Worm (Caenorhabditis elegans): Measurements from ENCODE around the gene madf-11.

DNA sequence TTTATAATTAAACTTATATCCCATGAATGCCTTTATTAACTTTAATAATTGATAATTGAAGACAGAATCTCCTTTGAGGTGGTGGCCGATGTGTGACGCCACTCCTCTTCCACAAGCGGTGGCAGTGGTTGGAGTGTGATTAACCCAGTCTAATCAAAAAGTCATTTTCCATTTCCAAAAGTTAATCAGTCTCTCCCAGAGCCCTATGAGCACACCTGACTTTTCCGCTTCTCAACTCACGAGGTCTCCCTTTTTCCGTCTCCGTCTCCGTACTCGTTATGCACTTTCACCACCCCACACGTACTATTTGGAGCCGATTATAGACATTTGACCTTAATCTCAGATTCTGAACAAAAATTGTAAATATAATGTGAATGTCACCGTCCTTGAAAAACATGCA lies 39.4 kb upstream of the madf-11 start:
- TF ChIP-seq W03F9.2 (tag; optimal IDR thresholded peaks at IDR 0.05): no peak
- no peak for TF ChIP-seq him-1 (tag; optimal IDR thresholded peaks at IDR 0.05)
- TF ChIP-seq dao-5 (tag; optimal IDR thresholded peaks at IDR 0.05): no peak
